Fruit fly (Drosophila melanogaster): ENCODE measurements around the gene CG8607.

The CG8607 gene

dm6 chr3L:7347984-7348631 is 28.2 kb downstream of the CG8607 start, which contains the start of the genes Srp19 and qm (continued):
- TF ChIP-seq CG32532 (GFP tag; IDR thresholded peaks at IDR 0.05): peak; percentile 50
- no peak for TF ChIP-seq D (optimal IDR thresholded peaks at IDR 0.05)
- peak; percentile 26 for TF ChIP-seq D (GFP tag; optimal IDR thresholded peaks at IDR 0.05)
- TF ChIP-seq Dek (tag; optimal IDR thresholded peaks at IDR 0.05): peak; percentile 53
- peak; percentile 91 for TF ChIP-seq Dll (GFP tag; IDR thresholded peaks at IDR 0.05; ENCODE audit: partially characterized antibody)
- TF ChIP-seq CG6654 (GFP tag; optimal IDR thresholded peaks at IDR 0.05): no peak
- TF ChIP-seq CG7372 (GFP tag; IDR thresholded peaks at IDR 0.05): no peak
- no peak for TF ChIP-seq nerfin-1 (tag; optimal IDR thresholded peaks at IDR 0.05)
- TF ChIP-seq repo (GFP tag; optimal IDR thresholded peaks at IDR 0.05): no peak
- TF ChIP-seq CTCF (GFP tag; optimal IDR thresholded peaks at IDR 0.05): no peak
- TF ChIP-seq HHEX (GFP tag; optimal IDR thresholded peaks at IDR 0.05): no peak
- no peak for TF ChIP-seq CG4328 (GFP tag; optimal IDR thresholded peaks at IDR 0.05)
- peak; percentile 32; the same call in 1 of the 2 replicates for TF ChIP-seq CG9215 (GFP tag; IDR thresholded peaks at IDR 0.05)
- no peak; the same call in 2 of the 3 replicates for TF ChIP-seq H15 (GFP tag; IDR thresholded peaks at IDR 0.05)
- no peak for TF ChIP-seq E2f1 (GFP tag; IDR thresholded peaks at IDR 0.05)
- TF ChIP-seq CG14860 (GFP tag; IDR thresholded peaks at IDR 0.05; ENCODE audit: partially characterized antibody): peak; percentile 77; the same call in 2 of the 3 replicates
- TF ChIP-seq Sry-δ (GFP tag; optimal IDR thresholded peaks at IDR 0.05): peak; percentile 94
- TF ChIP-seq phol (tag; optimal IDR thresholded peaks at IDR 0.05): peak; percentile 68
- TF ChIP-seq sr (GFP tag; IDR thresholded peaks at IDR 0.05): 0 out of 3 replicates have a peak, but pooled peaks have one; percentile 20
- TF ChIP-seq CG8281 (tag; optimal IDR thresholded peaks at IDR 0.05): no peak
- TF ChIP-seq unc-4 (GFP tag; IDR thresholded peaks at IDR 0.05; ENCODE audit: partially characterized antibody): peak; percentile 87
- no peak for TF ChIP-seq sc (optimal IDR thresholded peaks at IDR 0.05)
- TF ChIP-seq sc (GFP tag; optimal IDR thresholded peaks at IDR 0.05): no peak
- TF ChIP-seq Eip74EF (GFP tag; optimal IDR thresholded peaks at IDR 0.05): peak in 1 of 2 experiments; percentile 44
- TF ChIP-seq klu (GFP tag; IDR thresholded peaks at IDR 0.05): peak; percentile 61; the same call in 1 of the 2 replicates
- peak; percentile 27 for TF ChIP-seq tx (GFP tag; optimal IDR thresholded peaks at IDR 0.05)
- TF ChIP-seq Lhr (GFP tag; optimal IDR thresholded peaks at IDR 0.05): no peak
- no peak for TF ChIP-seq CG6175 (GFP tag; IDR thresholded peaks at IDR 0.05)
- peak; percentile 46; the same call in 1 of the 2 replicates for TF ChIP-seq sisA (GFP tag; IDR thresholded peaks at IDR 0.05)
- TF ChIP-seq CG6765 (GFP tag; optimal IDR thresholded peaks at IDR 0.05): peak; percentile 43
- TF ChIP-seq CG13624 (GFP tag; optimal IDR thresholded peaks at IDR 0.05): peak; percentile 52
- TF ChIP-seq ranshi (GFP tag; IDR thresholded peaks at IDR 0.05): peak; percentile 18; the same call in 1 of the 2 replicates
- peak; percentile 13 for TF ChIP-seq CG18619 (GFP tag; optimal IDR thresholded peaks at IDR 0.05)
- no peak for TF ChIP-seq CG12219 (GFP tag; optimal IDR thresholded peaks at IDR 0.05)
- no peak for TF ChIP-seq ttk (GFP tag; IDR thresholded peaks at IDR 0.05)
- TF ChIP-seq YL-1 (GFP tag; optimal IDR thresholded peaks at IDR 0.05): peak; percentile 59
- TF ChIP-seq wek (GFP tag; optimal IDR thresholded peaks at IDR 0.05): peak; percentile 43
- peak; percentile 52; the same call in 2 of the 3 replicates for TF ChIP-seq Dbx (GFP tag; IDR thresholded peaks at IDR 0.05)
- no peak for TF ChIP-seq CG18011 (GFP tag; optimal IDR thresholded peaks at IDR 0.05)
- TF ChIP-seq Hand (GFP tag; optimal IDR thresholded peaks at IDR 0.05): no peak
- TF ChIP-seq Ptx1 (GFP tag; IDR thresholded peaks at IDR 0.05): peak; percentile 54; the same call in 1 of the 2 replicates
- TF ChIP-seq Ravus (GFP tag; IDR thresholded peaks at IDR 0.05): no peak
- no peak for TF ChIP-seq CG14965 (GFP tag; optimal IDR thresholded peaks at IDR 0.05; ENCODE audit: borderline replicate concordance)
- TF ChIP-seq mld (GFP tag; IDR thresholded peaks at IDR 0.05; ENCODE audit: partially characterized antibody): peak; percentile 59; the same call in 2 of the 3 replicates
- peak; percentile 59 for TF ChIP-seq sob (GFP tag; IDR thresholded peaks at IDR 0.05)
- TF ChIP-seq vfl (GFP tag; optimal IDR thresholded peaks at IDR 0.05): peak; percentile 54
- TF ChIP-seq tgo (GFP tag; IDR thresholded peaks at IDR 0.05): peak; percentile 28
- no peak for TF ChIP-seq CG13123 (GFP tag; optimal IDR thresholded peaks at IDR 0.05)
- peak; percentile 0 for TF ChIP-seq NfI (GFP tag; optimal IDR thresholded peaks at IDR 0.05)
- no peak for TF ChIP-seq CG15073 (GFP tag; optimal IDR thresholded peaks at IDR 0.05)
